In the genomic region with DNA sequence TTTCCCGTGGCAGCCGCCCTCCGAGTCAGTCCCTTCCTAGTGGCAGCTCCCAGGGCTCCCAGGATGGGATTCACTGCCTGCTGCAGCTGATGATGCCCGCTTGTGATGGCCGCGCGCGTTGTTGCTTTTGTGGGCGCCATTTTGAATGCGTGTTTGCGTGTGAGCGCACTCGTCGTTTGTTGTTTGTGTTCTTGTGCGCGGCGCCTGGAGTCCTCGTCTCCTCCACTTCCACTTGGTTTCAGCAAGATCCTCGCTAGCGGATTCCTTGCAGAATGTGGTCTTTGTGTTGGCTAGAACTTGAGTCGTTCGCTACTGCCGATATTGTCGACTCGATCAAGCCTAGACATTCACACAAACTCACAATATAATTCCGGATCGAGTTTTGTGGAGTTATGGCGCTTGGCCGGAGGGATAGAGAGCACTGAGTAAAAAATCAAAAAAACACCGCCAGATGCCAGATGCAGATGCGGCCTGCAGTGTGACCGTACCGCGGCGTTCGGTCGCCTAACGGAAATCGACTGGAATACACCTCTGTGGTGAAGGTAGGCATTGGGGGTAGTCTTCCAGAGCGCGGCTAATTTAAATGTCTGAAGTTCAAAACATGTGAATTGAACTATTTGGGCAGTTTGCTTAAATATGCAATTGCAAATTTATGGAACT, we compare ENCODE assay signal across 1 fruit fly cellular context.
TF ChIP-seq lines count a peak whose summit lies in the region.

A gene (minus strand): TSS at position 428 of the 660 bp plus-strand sequence.

TF ChIP-seq in whole organism, embryonic, 481 proteins besides CTCF, POLR2A, EP300 and RAD21 (continued from another document and continues in another):
- TF ChIP-seq NK7.1 (GFP tag; optimal IDR thresholded peaks at IDR 0.05; lab: Kevin White, UChicago) (no peak), CG2712 (tag; optimal IDR thresholded peaks at IDR 0.05; lab: Kevin White, UChicago) (peak; percentile 36), Ets97D (GFP tag; optimal IDR thresholded peaks at IDR 0.05; lab: Kevin White, UChicago) (peak; percentile 93), sim (GFP tag; IDR thresholded peaks at IDR 0.05; lab: Robert Waterston, UW) (no peak), vnd (GFP tag; IDR thresholded peaks at IDR 0.05; lab: Robert Waterston, UW; ENCODE audit: partially characterized antibody) (no peak), CG2678 (tag; optimal IDR thresholded peaks at IDR 0.05; lab: Kevin White, UChicago) (no peak), dpn (GFP tag; optimal IDR thresholded peaks at IDR 0.05; lab: Kevin White, UChicago) (peak in 1 of 2 experiments; percentile 2), CG33213 (GFP tag; optimal IDR thresholded peaks at IDR 0.05; lab: Kevin White, UChicago) (peak; percentile 63), CG16779 (GFP tag; IDR thresholded peaks at IDR 0.05; lab: Robert Waterston, UW) (no peak), CG14965 (GFP tag; optimal IDR thresholded peaks at IDR 0.05; lab: Kevin White, UChicago; ENCODE audit: borderline replicate concordance) (no peak), MTF-1 (GFP tag; optimal IDR thresholded peaks at IDR 0.05; lab: Kevin White, UChicago; ENCODE audit: borderline replicate concordance) (peak; percentile 63), CG3281 (GFP tag; optimal IDR thresholded peaks at IDR 0.05; lab: Kevin White, UChicago) (peak; percentile 41), tx (GFP tag; optimal IDR thresholded peaks at IDR 0.05; lab: Kevin White, UChicago) (no peak), ash1 (GFP tag; optimal IDR thresholded peaks at IDR 0.05; lab: Kevin White, UChicago) (no peak), Myb (GFP tag; optimal IDR thresholded peaks at IDR 0.05; lab: Kevin White, UChicago) (peak; percentile 93), ssp (GFP tag; IDR thresholded peaks at IDR 0.05; lab: Robert Waterston, UW) (peak; percentile 74), Aef1 (GFP tag; IDR thresholded peaks at IDR 0.05; lab: Robert Waterston, UW) (no peak), CG14050 (GFP tag; IDR thresholded peaks at IDR 0.05; lab: Robert Waterston, UW) (no peak), Meics (GFP tag; optimal IDR thresholded peaks at IDR 0.05; lab: Kevin White, UChicago) (no peak), otp (GFP tag; IDR thresholded peaks at IDR 0.05; lab: Robert Waterston, UW) (no peak), zf30C (GFP tag; optimal IDR thresholded peaks at IDR 0.05; lab: Kevin White, UChicago) (peak; percentile 14), CG7357 (GFP tag; IDR thresholded peaks at IDR 0.05; lab: Robert Waterston, UW) (no peak), CG11696 (GFP tag; IDR thresholded peaks at IDR 0.05; lab: Robert Waterston, UW) (no peak), CG14710 (tag; optimal IDR thresholded peaks at IDR 0.05; lab: Kevin White, UChicago) (peak; percentile 84), tna (GFP tag; IDR thresholded peaks at IDR 0.05; lab: Robert Waterston, UW; ENCODE audit: partially characterized antibody) (0 out of 2 replicates have a peak, but pooled peaks have one; percentile 30), CG15479 (GFP tag; optimal IDR thresholded peaks at IDR 0.05; lab: Kevin White, UChicago) (no peak), Vsx1 (GFP tag; optimal IDR thresholded peaks at IDR 0.05; lab: Kevin White, UChicago) (no peak), Hey (tag; optimal IDR thresholded peaks at IDR 0.05; lab: Kevin White, UChicago) (no peak), CG17361 (GFP tag; IDR thresholded peaks at IDR 0.05; lab: Robert Waterston, UW) (no peak), CG12071 (GFP tag; optimal IDR thresholded peaks at IDR 0.05; lab: Kevin White, UChicago) (no peak), Usf (GFP tag; optimal IDR thresholded peaks at IDR 0.05; lab: Kevin White, UChicago) (no peak), ara (GFP tag; IDR thresholded peaks at IDR 0.05; lab: Robert Waterston, UW) (no peak), D19A (tag; optimal IDR thresholded peaks at IDR 0.05; lab: Kevin White, UChicago) (no peak), crp (GFP tag; optimal IDR thresholded peaks at IDR 0.05; lab: Kevin White, UChicago) (peak in 1 of 2 experiments; percentile 64), CG10274 (GFP tag; optimal IDR thresholded peaks at IDR 0.05; lab: Kevin White, UChicago) (no peak), Dip3 (GFP tag; optimal IDR thresholded peaks at IDR 0.05; lab: Kevin White, UChicago) (no peak), CG12219 (GFP tag; optimal IDR thresholded peaks at IDR 0.05; lab: Kevin White, UChicago) (peak; percentile 26), ind (GFP tag; optimal IDR thresholded peaks at IDR 0.05; lab: Kevin White, UChicago) (no peak), Sin3A (optimal IDR thresholded peaks at IDR 0.05; lab: Kevin White, UChicago) (peak; percentile 53), maf-S (GFP tag; optimal IDR thresholded peaks at IDR 0.05; lab: Kevin White, UChicago) (no peak), CG31388 (GFP tag; optimal IDR thresholded peaks at IDR 0.05; lab: Kevin White, UChicago) (no peak), CG30020 (tag; optimal IDR thresholded peaks at IDR 0.05; lab: Kevin White, UChicago) (peak; percentile 8), Xbp1 (GFP tag; optimal IDR thresholded peaks at IDR 0.05; lab: Kevin White, UChicago) (no peak), CG32772 (GFP tag; IDR thresholded peaks at IDR 0.05; lab: Robert Waterston, UW) (no peak), ci (GFP tag; IDR thresholded peaks at IDR 0.05; lab: Robert Waterston, UW) (peak; percentile 67; the same call in 1 of the 3 replicates), Oli (tag; optimal IDR thresholded peaks at IDR 0.05; lab: Kevin White, UChicago) (no peak), CG15514 (GFP tag; optimal IDR thresholded peaks at IDR 0.05; lab: Kevin White, UChicago) (peak; percentile 81), CG6854 (GFP tag; optimal IDR thresholded peaks at IDR 0.05; lab: Kevin White, UChicago) (no peak), CG12942 (GFP tag; optimal IDR thresholded peaks at IDR 0.05; lab: Kevin White, UChicago) (no peak), dm (GFP tag; optimal IDR thresholded peaks at IDR 0.05; lab: Kevin White, UChicago) (peak; percentile 53), Optix (GFP tag; IDR thresholded peaks at IDR 0.05; lab: Robert Waterston, UW) (no peak), grn (GFP tag; optimal IDR thresholded peaks at IDR 0.05; lab: Kevin White, UChicago) (no peak), CG34224 (GFP tag; IDR thresholded peaks at IDR 0.05; lab: Robert Waterston, UW; ENCODE audit: partially characterized antibody) (no peak), sna (GFP tag; IDR thresholded peaks at IDR 0.05; lab: Robert Waterston, UW; ENCODE audit: partially characterized antibody) (no peak), ranshi (GFP tag; IDR thresholded peaks at IDR 0.05; lab: Robert Waterston, UW) (no peak; the same call in 1 of the 2 replicates), Neu2 (GFP tag; optimal IDR thresholded peaks at IDR 0.05; lab: Kevin White, UChicago; ENCODE audit: borderline replicate concordance) (no peak), disco-r (GFP tag; optimal IDR thresholded peaks at IDR 0.05; lab: Kevin White, UChicago) (no peak), Asciz (GFP tag; optimal IDR thresholded peaks at IDR 0.05; lab: Kevin White, UChicago) (no peak), onecut (GFP tag; IDR thresholded peaks at IDR 0.05; lab: Robert Waterston, UW) (no peak; the same call in none of the 2 replicates), CG6683 (GFP tag; optimal IDR thresholded peaks at IDR 0.05; lab: Kevin White, UChicago) (no peak), lov (optimal IDR thresholded peaks at IDR 0.05; lab: Kevin White, UChicago) (no peak), lov (GFP tag; IDR thresholded peaks at IDR 0.05; lab: Robert Waterston, UW) (no peak), ems (GFP tag; optimal IDR thresholded peaks at IDR 0.05; lab: Kevin White, UChicago) (no peak), Eip74EF (GFP tag; optimal IDR thresholded peaks at IDR 0.05; lab: Kevin White, UChicago) (no peak), CG6272 (GFP tag; IDR thresholded peaks at IDR 0.05; lab: Robert Waterston, UW) (no peak), CG31441 (GFP tag; IDR thresholded peaks at IDR 0.05; lab: Robert Waterston, UW) (no peak), pita (GFP tag; optimal IDR thresholded peaks at IDR 0.05; lab: Kevin White, UChicago) (no peak), CG18764 (GFP tag; optimal IDR thresholded peaks at IDR 0.05; lab: Kevin White, UChicago) (no peak), CG12659 (GFP tag; optimal IDR thresholded peaks at IDR 0.05; lab: Kevin White, UChicago) (peak; percentile 51), al (GFP tag; IDR thresholded peaks at IDR 0.05; lab: Robert Waterston, UW) (no peak), fu2 (GFP tag; optimal IDR thresholded peaks at IDR 0.05; lab: Kevin White, UChicago) (no peak), CG14667 (GFP tag; IDR thresholded peaks at IDR 0.05; lab: Robert Waterston, UW) (no peak), CG1603 (tag; optimal IDR thresholded peaks at IDR 0.05; lab: Kevin White, UChicago) (peak; percentile 91), ac (GFP tag; optimal IDR thresholded peaks at IDR 0.05; lab: Kevin White, UChicago) (peak; percentile 35), HmgD (GFP tag; optimal IDR thresholded peaks at IDR 0.05; lab: Kevin White, UChicago) (peak; percentile 37), CG10959 (GFP tag; IDR thresholded peaks at IDR 0.05; lab: Robert Waterston, UW) (no peak), CG15269 (tag; optimal IDR thresholded peaks at IDR 0.05; lab: Kevin White, UChicago) (no peak), CG13296 (GFP tag; optimal IDR thresholded peaks at IDR 0.05; lab: Kevin White, UChicago) (no peak), CG17802 (tag; optimal IDR thresholded peaks at IDR 0.05; lab: Kevin White, UChicago) (no peak), peb (GFP tag; IDR thresholded peaks at IDR 0.05; lab: Robert Waterston, UW) (no peak), nom (GFP tag; optimal IDR thresholded peaks at IDR 0.05; lab: Kevin White, UChicago) (peak; percentile 16), amos (GFP tag; IDR thresholded peaks at IDR 0.05; lab: Robert Waterston, UW; ENCODE audit: partially characterized antibody) (peak; percentile 43; the same call in 1 of the 2 replicates), jing (GFP tag; optimal IDR thresholded peaks at IDR 0.05; lab: Kevin White, UChicago) (no peak), Atf-2 (GFP tag; optimal IDR thresholded peaks at IDR 0.05; lab: Kevin White, UChicago) (no peak), dmrt11E (tag; optimal IDR thresholded peaks at IDR 0.05; lab: Kevin White, UChicago) (peak; percentile 31), CG2120 (GFP tag; optimal IDR thresholded peaks at IDR 0.05; lab: Kevin White, UChicago) (no peak), CG17612 (GFP tag; IDR thresholded peaks at IDR 0.05; lab: Robert Waterston, UW) (no peak), caup (GFP tag; optimal IDR thresholded peaks at IDR 0.05; lab: Kevin White, UChicago; ENCODE audit: severe bottlenecking) (peak; percentile 49), CG17186 (GFP tag; optimal IDR thresholded peaks at IDR 0.05; lab: Kevin White, UChicago) (peak; percentile 89), az2 (GFP tag; optimal IDR thresholded peaks at IDR 0.05; lab: Kevin White, UChicago) (no peak), E2f2 (GFP tag; IDR thresholded peaks at IDR 0.05; lab: Robert Waterston, UW) (peak; percentile 100), CG3726 (GFP tag; IDR thresholded peaks at IDR 0.05; lab: Robert Waterston, UW) (no peak), slp2 (GFP tag; optimal IDR thresholded peaks at IDR 0.05; lab: Kevin White, UChicago) (no peak), tio (GFP tag; optimal IDR thresholded peaks at IDR 0.05; lab: Kevin White, UChicago) (no peak), CG8924 (tag; optimal IDR thresholded peaks at IDR 0.05; lab: Kevin White, UChicago) (no peak), nau (GFP tag; optimal IDR thresholded peaks at IDR 0.05; lab: Kevin White, UChicago) (no peak), Mrtf (GFP tag; IDR thresholded peaks at IDR 0.05; lab: Robert Waterston, UW) (no peak), mam (GFP tag; optimal IDR thresholded peaks at IDR 0.05; lab: Kevin White, UChicago) (no peak), ERR (GFP tag; optimal IDR thresholded peaks at IDR 0.05; lab: Kevin White, UChicago) (no peak), luna (GFP tag; optimal IDR thresholded peaks at IDR 0.05; lab: Kevin White, UChicago) (no peak), CG17829 (tag; optimal IDR thresholded peaks at IDR 0.05; lab: Kevin White, UChicago) (peak; percentile 54), crol (GFP tag; IDR thresholded peaks at IDR 0.05; lab: Robert Waterston, UW) (no peak), ab (GFP tag; optimal IDR thresholded peaks at IDR 0.05; lab: Kevin White, UChicago) (no peak), CG5953 (GFP tag; IDR thresholded peaks at IDR 0.05; lab: Robert Waterston, UW) (no peak), tin (GFP tag; optimal IDR thresholded peaks at IDR 0.05; lab: Kevin White, UChicago) (peak; percentile 20), Dek (tag; optimal IDR thresholded peaks at IDR 0.05; lab: Kevin White, UChicago) (no peak), Hand (GFP tag; optimal IDR thresholded peaks at IDR 0.05; lab: Kevin White, UChicago) (no peak), CG11695 (GFP tag; IDR thresholded peaks at IDR 0.05; lab: Robert Waterston, UW) (no peak), Ravus (GFP tag; IDR thresholded peaks at IDR 0.05; lab: Robert Waterston, UW) (no peak), NC2β (GFP tag; optimal IDR thresholded peaks at IDR 0.05; lab: Kevin White, UChicago) (peak; percentile 51), CrebB (tag; optimal IDR thresholded peaks at IDR 0.05; lab: Kevin White, UChicago) (no peak), run (tag; optimal IDR thresholded peaks at IDR 0.05; lab: Kevin White, UChicago) (no peak), zen (tag; optimal IDR thresholded peaks at IDR 0.05; lab: Kevin White, UChicago) (peak; percentile 33), wek (GFP tag; optimal IDR thresholded peaks at IDR 0.05; lab: Kevin White, UChicago) (peak; percentile 100), CoRest (tag; optimal IDR thresholded peaks at IDR 0.05; lab: Kevin White, UChicago) (peak; percentile 51), CG7963 (GFP tag; IDR thresholded peaks at IDR 0.05; lab: Robert Waterston, UW; ENCODE audit: partially characterized antibody) (no peak), CG34376 (GFP tag; optimal IDR thresholded peaks at IDR 0.05; lab: Kevin White, UChicago) (no peak), tll (GFP tag; optimal IDR thresholded peaks at IDR 0.05; lab: Kevin White, UChicago) (peak in 1 of 2 experiments; percentile 33), CG11456 (GFP tag; IDR thresholded peaks at IDR 0.05; lab: Robert Waterston, UW) (no peak), gfzf (GFP tag; optimal IDR thresholded peaks at IDR 0.05; lab: Kevin White, UChicago) (peak; percentile 92), Hsf (GFP tag; optimal IDR thresholded peaks at IDR 0.05; lab: Kevin White, UChicago) (peak; percentile 11), CG34422 (GFP tag; IDR thresholded peaks at IDR 0.05; lab: Robert Waterston, UW) (0 out of 3 replicates have a peak, but pooled peaks have one; percentile 22), CG3995 (GFP tag; optimal IDR thresholded peaks at IDR 0.05; lab: Kevin White, UChicago) (no peak), fd64A (GFP tag; optimal IDR thresholded peaks at IDR 0.05; lab: Kevin White, UChicago) (no peak), Taf1 (GFP tag; IDR thresholded peaks at IDR 0.05; lab: Robert Waterston, UW) (no peak), Dfd (GFP tag; optimal IDR thresholded peaks at IDR 0.05; lab: Kevin White, UChicago) (no peak), CG2889 (GFP tag; IDR thresholded peaks at IDR 0.05; lab: Robert Waterston, UW) (no peak)
